Worm (Caenorhabditis elegans): ENCODE measurements around the gene pals-24.

ce11 chrIII:132118-132517 is 11.9 kb downstream of the pals-24 start, which contains the start of gene pals-22:
- no peak for TF ChIP-seq ceh-36 (tag; optimal IDR thresholded peaks at IDR 0.05)
- TF ChIP-seq hmbx-1 (tag; optimal IDR thresholded peaks at IDR 0.05): no peak
- no peak for TF ChIP-seq ama-1 (optimal IDR thresholded peaks at IDR 0.05)
- no peak for TF ChIP-seq tbx-11 (GFP tag; IDR thresholded peaks at IDR 0.05)
- no peak for TF ChIP-seq sea-1 (GFP tag; conservative IDR thresholded peaks at IDR 0.05)
- no peak for TF ChIP-seq scrt-1 (GFP tag; IDR thresholded peaks at IDR 0.05)
- no peak for TF ChIP-seq hnd-1 (tag; optimal IDR thresholded peaks at IDR 0.05)
- no peak for TF ChIP-seq B0310.2 (tag; optimal IDR thresholded peaks at IDR 0.05)
- TF ChIP-seq tra-4 (tag; optimal IDR thresholded peaks at IDR 0.05): no peak
- no peak for TF ChIP-seq F13C5.2 (tag; optimal IDR thresholded peaks at IDR 0.05)
